Worm (Caenorhabditis elegans) whole organism, L1 larva: Measurements from ENCODE around the gene spsb-2.

ENCODE experiments used
- ama-1 ChIP-seq: fragments of 150-350 bp; optimal IDR thresholded peaks from 2 replicates; lab custom pipeline; 2014
- ceh-82 ChIP-seq, 3 experiments: fragments of 150-350 bp in 1 of 3; sonication (generic microtip) in 2 of 3; optimal IDR thresholded peaks; 2 replicates each; lab custom pipeline; 2014 to 2017; ENCODE audit warnings: missing biosample characterization in 3 of 3, missing genetic modification characterization in 3 of 3
- dpl-1 ChIP-seq, 3 experiments: fragments of 150-350 bp in 2 of 3; sonication (generic microtip) in 1 of 3; optimal IDR thresholded peaks; 2 replicates each; lab custom pipeline; 2014 to 2017; ENCODE audit warnings: missing biosample characterization in 3 of 3, missing genetic modification characterization in 3 of 3, missing genetic modification reagents in 3 of 3
- hlh-4 ChIP-seq: sonication (generic microtip); optimal IDR thresholded peaks from 2 replicates; lab custom pipeline; 2016; ENCODE audit warnings: mild to moderate bottlenecking, missing genetic modification characterization, missing compliant biosample characterization
- isw-1 ChIP-seq: fragments of 200-800 bp; sonication (Bioruptor generic); IDR thresholded peaks from 2 replicates; pipeline ENCODE4 v1.3.6; 2022; ENCODE audit warnings: missing genetic modification characterization, missing compliant biosample characterization
- jun-1 ChIP-seq: fragments of 150-350 bp; optimal IDR thresholded peaks from 2 replicates; lab custom pipeline; 2014; ENCODE audit warnings: missing biosample characterization, missing genetic modification reagents, missing genetic modification characterization
- lsy-2 ChIP-seq, 2 experiments: fragments of 150-350 bp; optimal IDR thresholded peaks; 2 replicates each; lab custom pipeline; 2014; ENCODE audit warnings: missing biosample characterization in 2 of 2, missing genetic modification characterization in 2 of 2
- nhr-11 ChIP-seq: fragments of 150-350 bp; optimal IDR thresholded peaks from 2 replicates; lab custom pipeline; 2014; ENCODE audit warnings: missing biosample characterization, missing genetic modification characterization
- nhr-47 ChIP-seq: sonication (generic microtip); optimal IDR thresholded peaks from 2 replicates; lab custom pipeline; 2016; ENCODE audit warnings: mild to moderate bottlenecking, missing genetic modification characterization, moderate library complexity, missing compliant biosample characterization
- pag-3 ChIP-seq: sonication (generic microtip); optimal IDR thresholded peaks from 2 replicates; lab custom pipeline; 2017; ENCODE audit warnings: missing genetic modification characterization, mild to moderate bottlenecking, missing compliant biosample characterization, antibody characterized with exemption, borderline replicate concordance; ENCODE audit not compliant: insufficient read depth
- snpc-4 ChIP-seq: fragments of 150-350 bp; optimal IDR thresholded peaks from 2 replicates; lab custom pipeline; 2014; ENCODE audit warnings: missing biosample characterization, missing genetic modification characterization
- unc-62 ChIP-seq: fragments of 150-350 bp; optimal IDR thresholded peaks from 2 replicates; lab custom pipeline; 2014; ENCODE audit warnings: missing biosample characterization, missing genetic modification reagents, missing genetic modification characterization
- ztf-4 ChIP-seq: fragments of 150-350 bp; optimal IDR thresholded peaks from 2 replicates; lab custom pipeline; 2014; ENCODE audit warnings: missing biosample characterization, missing genetic modification characterization

ce11 chrII:15189956-15190355 lies 40.2 kb upstream of the spsb-2 start:
- TF ChIP-seq jun-1 (no peak), nhr-11 (tag; lab: Kevin White, UChicago) (no peak), unc-62 (no peak), hlh-4 (tag; lab: Kevin White, UChicago) (no peak), snpc-4 (no peak), lsy-2 (tag; optimal IDR thresholded peaks at IDR 0.05; lab: Kevin White, UChicago) (peak; percentile 19 to 29), pag-3 (tag; lab: Kevin White, UChicago) (no peak), ceh-82 (tag; optimal IDR thresholded peaks at IDR 0.05; lab: Kevin White, UChicago) (peak in 2 of 3 experiments; percentile 28 to 50), dpl-1 (GFP tag; optimal IDR thresholded peaks at IDR 0.05; lab: Kevin White, UChicago) (peak in 1 of 3 experiments; percentile 13), isw-1 (GFP tag; lab: Robert Waterston, UW) (peak; percentile 29), ama-1 (lab: Kevin White, UChicago) (no peak), nhr-47 (tag; lab: Kevin White, UChicago) (peak; percentile 48), ztf-4 (no peak)
